Worm (Caenorhabditis elegans) whole organism, mixed stage, embryonic: ENCODE data around the gene srh-206.
A peak's percentile ranks its signal among the peaks of the same experiment; 100 is the strongest.

ENCODE experiments used
- bed-3 ChIP-seq: fragments of 200-800 bp; sonication (Bioruptor generic); optimal IDR thresholded peaks from 3 replicates; lab custom pipeline; 2018; ENCODE audit warnings: mild to moderate bottlenecking, missing genetic modification characterization, moderate library complexity, missing compliant biosample characterization
- ces-1 ChIP-seq: fragments of 150-350 bp; optimal IDR thresholded peaks from 2 replicates; lab custom pipeline; 2014; ENCODE audit warnings: missing biosample characterization, missing genetic modification reagents, missing genetic modification characterization
- elt-1 ChIP-seq: sonication (generic microtip); optimal IDR thresholded peaks from 2 replicates; lab custom pipeline; 2017; ENCODE audit warnings: missing genetic modification characterization, mild to moderate bottlenecking, missing compliant biosample characterization, antibody characterized with exemption, moderate library complexity, borderline replicate concordance; ENCODE audit not compliant: insufficient read depth
- hlh-1 ChIP-seq: fragments of 150-350 bp; optimal IDR thresholded peaks from 2 replicates; lab custom pipeline; 2014; ENCODE audit warnings: missing biosample characterization, missing genetic modification reagents, missing genetic modification characterization
- lin-13 ChIP-seq: fragments of 150-350 bp; optimal IDR thresholded peaks from 2 replicates; lab custom pipeline; 2014; ENCODE audit warnings: missing biosample characterization, missing genetic modification characterization
- nhr-12 ChIP-seq: fragments of 150-350 bp; optimal IDR thresholded peaks from 2 replicates; lab custom pipeline; 2014; ENCODE audit warnings: missing biosample characterization, missing genetic modification characterization
- nhr-237 ChIP-seq: fragments of 150-350 bp; optimal IDR thresholded peaks from 2 replicates; lab custom pipeline; 2014; ENCODE audit warnings: missing biosample characterization, missing genetic modification characterization
- nhr-76 ChIP-seq: sonication (generic microtip); optimal IDR thresholded peaks from 2 replicates; lab custom pipeline; 2017; ENCODE audit warnings: missing biosample characterization, missing genetic modification characterization
- snpc-4 ChIP-seq: fragments of 150-350 bp; optimal IDR thresholded peaks from 2 replicates; lab custom pipeline; 2014; ENCODE audit warnings: missing biosample characterization, missing genetic modification characterization
- unc-62 ChIP-seq: fragments of 150-350 bp; optimal IDR thresholded peaks from 2 replicates; lab custom pipeline; 2014; ENCODE audit warnings: missing biosample characterization, missing genetic modification reagents, missing genetic modification characterization
- zip-8 ChIP-seq: fragments of 150-350 bp; optimal IDR thresholded peaks from 2 replicates; lab custom pipeline; 2014; ENCODE audit warnings: missing biosample characterization, missing genetic modification characterization
- ztf-11 ChIP-seq: fragments of 150-350 bp; optimal IDR thresholded peaks from 2 replicates; lab custom pipeline; 2014; ENCODE audit warnings: missing biosample characterization, missing genetic modification characterization

DNA sequence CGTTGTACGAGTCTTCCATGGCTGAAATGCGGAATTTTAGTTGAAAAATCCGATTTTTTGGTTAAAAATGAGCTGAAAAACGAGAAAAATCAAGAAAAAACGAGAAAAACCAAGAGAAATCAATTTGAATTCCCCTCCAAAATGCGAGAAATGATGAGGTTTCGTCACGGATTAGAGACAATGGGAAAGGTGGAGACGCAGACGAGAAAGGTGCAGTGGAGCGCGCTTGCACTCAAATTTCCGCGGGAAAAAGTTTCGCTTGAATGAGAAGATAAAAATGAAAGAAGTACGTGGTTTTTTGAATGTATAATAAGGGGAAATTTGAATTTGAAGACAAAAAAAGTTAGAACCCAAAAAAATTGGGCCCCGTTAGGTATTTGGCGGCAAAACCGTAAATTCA is 11.0 kb upstream of the srh-206 start, which contains the start of gene efl-1:
- TF ChIP-seq nhr-237 (tag; lab: Kevin White, UChicago) (peak; percentile 88), nhr-76 (tag; lab: Kevin White, UChicago) (no peak), ztf-11 (peak; percentile 37), nhr-12 (tag; lab: Kevin White, UChicago) (no peak), hlh-1 (tag; lab: Kevin White, UChicago) (peak; percentile 33), lin-13 (tag; lab: Kevin White, UChicago) (peak; percentile 88), bed-3 (GFP tag; lab: Kevin White, UChicago) (no peak), zip-8 (no peak), unc-62 (peak; percentile 36), snpc-4 (tag; lab: Kevin White, UChicago) (no peak), ces-1 (peak; percentile 96), elt-1 (no peak)
